Fruit fly (Drosophila melanogaster) whole organism, embryonic: ENCODE measurements around the gene EMC5.

Experiments used
- Aef1 ChIP-seq: fragments of 200-800 bp; sonication (Bioruptor generic); IDR thresholded peaks from 3 replicates; pipeline ENCODE4 v1.3.6; 2022; ENCODE audit warnings: missing biosample characterization, missing genetic modification characterization
- C15 ChIP-seq: fragments of 200-800 bp; sonication (Bioruptor generic); IDR thresholded peaks from 3 replicates; pipeline ENCODE4 v1.3.6; 2022; ENCODE audit warnings: missing biosample characterization, missing genetic modification characterization
- CG1024 ChIP-seq: fragments of 200-800 bp; sonication (Bioruptor generic); IDR thresholded peaks from 2 replicates; pipeline ENCODE4 v1.3.6; 2022; ENCODE audit warnings: missing biosample characterization, missing genetic modification characterization
- CG12236 ChIP-seq: fragments of 200-800 bp; sonication (Bioruptor generic); optimal IDR thresholded peaks from 2 replicates; lab custom pipeline; 2016; ENCODE audit warnings: missing biosample characterization, missing genetic modification characterization
- CG12391 ChIP-seq: fragments of 200-800 bp; sonication (Bioruptor generic); optimal IDR thresholded peaks from 3 replicates; lab custom pipeline; 2018; ENCODE audit warnings: missing biosample characterization, mild to moderate bottlenecking, missing genetic modification characterization, moderate library complexity
- CG15073 ChIP-seq: fragments of 200-800 bp; sonication (Bioruptor generic); optimal IDR thresholded peaks from 2 replicates; lab custom pipeline; 2016; ENCODE audit warnings: missing biosample characterization, missing genetic modification characterization
- CG15696 ChIP-seq: fragments of 200-800 bp; sonication (Bioruptor generic); optimal IDR thresholded peaks from 2 replicates; lab custom pipeline; 2019; ENCODE audit warnings: missing biosample characterization, mild to moderate bottlenecking, missing genetic modification characterization, moderate library complexity
- CG17829 ChIP-seq: fragments of 200-800 bp; optimal IDR thresholded peaks from 2 replicates; lab custom pipeline; 2019; ENCODE audit warnings: missing biosample characterization, mild to moderate bottlenecking, missing genetic modification characterization, moderate library complexity
- CG17912 ChIP-seq: fragments of 200-800 bp; sonication (Bioruptor generic); optimal IDR thresholded peaks from 2 replicates; lab custom pipeline; 2018; ENCODE audit warnings: missing biosample characterization, mild to moderate bottlenecking, missing genetic modification characterization
- CG2712 ChIP-seq: fragments of 200-800 bp; optimal IDR thresholded peaks from 3 replicates; lab custom pipeline; 2019; ENCODE audit warnings: missing biosample characterization, mild to moderate bottlenecking, missing genetic modification characterization, moderate library complexity
- CG30431 ChIP-seq: fragments of 200-800 bp; sonication (Bioruptor generic); optimal IDR thresholded peaks from 2 replicates; lab custom pipeline; 2017; ENCODE audit warnings: missing biosample characterization, missing genetic modification characterization
- CG32772 ChIP-seq: fragments of 200-800 bp; sonication (Bioruptor generic); IDR thresholded peaks from 2 replicates; pipeline ENCODE4 v1.3.6; 2022; ENCODE audit warnings: missing biosample characterization, missing genetic modification characterization
- CG43689 ChIP-seq: fragments of 200-800 bp; sonication (Bioruptor generic); IDR thresholded peaks from 2 replicates; pipeline ENCODE4 v1.3.6; 2022; ENCODE audit warnings: missing biosample characterization, missing genetic modification characterization
- CG7963 ChIP-seq: fragments of 200-800 bp; sonication (Bioruptor generic); IDR thresholded peaks from 3 replicates; pipeline ENCODE4 v1.3.6; 2022; ENCODE audit warnings: missing biosample characterization, missing genetic modification characterization; ENCODE audit not compliant: partially characterized antibody
- CG8290 ChIP-seq, 3 experiments: fragments of 200-800 bp; sonication (Bioruptor generic); optimal IDR thresholded peaks; 2 replicates each; lab custom pipeline; 2016 to 2019; ENCODE audit warnings: missing biosample characterization in 3 of 3, missing genetic modification characterization in 3 of 3, mild to moderate bottlenecking in 2 of 3, moderate library complexity in 1 of 3
- CG9437 ChIP-seq: fragments of 200-800 bp; sonication (Bioruptor generic); optimal IDR thresholded peaks from 2 replicates; lab custom pipeline; 2018; ENCODE audit warnings: missing biosample characterization, mild to moderate bottlenecking, missing genetic modification characterization
- Chrac-16 ChIP-seq: fragments of 200-800 bp; sonication (Bioruptor generic); optimal IDR thresholded peaks from 3 replicates; lab custom pipeline; 2016; ENCODE audit warnings: missing biosample characterization, missing genetic modification characterization
- CrebB ChIP-seq: fragments of 200-800 bp; sonication (Bioruptor generic); optimal IDR thresholded peaks from 3 replicates; lab custom pipeline; 2018; ENCODE audit warnings: missing biosample characterization, mild to moderate bottlenecking, missing genetic modification characterization
- Dfd ChIP-seq, 2 experiments: fragments of >200 bp; optimal IDR thresholded peaks; 2 replicates each; lab custom pipeline; 2017; ENCODE audit warnings: missing biosample characterization in 2 of 2, missing genetic modification characterization in 2 of 2
- E2f2 ChIP-seq: fragments of 200-800 bp; sonication (Bioruptor generic); IDR thresholded peaks from 2 replicates; pipeline ENCODE4 v1.3.6; 2022; ENCODE audit warnings: missing biosample characterization, missing genetic modification characterization
- HmgZ ChIP-seq: fragments of 200-800 bp; sonication (Bioruptor generic); optimal IDR thresholded peaks from 2 replicates; lab custom pipeline; 2018; ENCODE audit warnings: missing biosample characterization, mild to moderate bottlenecking, missing genetic modification characterization
- Neu2 ChIP-seq: fragments of 200-800 bp; sonication (Bioruptor generic); optimal IDR thresholded peaks from 3 replicates; lab custom pipeline; 2016; ENCODE audit warnings: missing biosample characterization, missing genetic modification characterization, borderline replicate concordance
- NfI ChIP-seq: fragments of 200-800 bp; sonication (Bioruptor generic); optimal IDR thresholded peaks from 3 replicates; lab custom pipeline; 2018; ENCODE audit warnings: missing biosample characterization, mild to moderate bottlenecking, missing genetic modification characterization, moderate library complexity
- Side ChIP-seq: fragments of 200-800 bp; sonication (Bioruptor generic); optimal IDR thresholded peaks from 2 replicates; lab custom pipeline; 2016; ENCODE audit warnings: missing biosample characterization, missing genetic modification characterization
- Sin3A ChIP-seq: fragments of >200 bp; optimal IDR thresholded peaks from 2 replicates; lab custom pipeline; 2018
- Sox100B ChIP-seq: fragments of 200-800 bp; sonication (Bioruptor generic); optimal IDR thresholded peaks from 3 replicates; lab custom pipeline; 2018; ENCODE audit warnings: missing biosample characterization, mild to moderate bottlenecking, missing genetic modification characterization
- Ssrp ChIP-seq: fragments of 200-800 bp; sonication (Bioruptor generic); optimal IDR thresholded peaks from 2 replicates; lab custom pipeline; 2018; ENCODE audit warnings: missing biosample characterization, mild to moderate bottlenecking, missing genetic modification characterization, moderate library complexity
- Tbp ChIP-seq: fragments of >200 bp; optimal IDR thresholded peaks from 2 replicates; lab custom pipeline; 2018; ENCODE audit warnings: missing biosample characterization, missing genetic modification characterization
- aop ChIP-seq: fragments of 200-800 bp; sonication (Bioruptor generic); IDR thresholded peaks from 2 replicates; pipeline ENCODE4 v1.3.6; 2022; ENCODE audit warnings: missing biosample characterization, missing genetic modification characterization
- ase ChIP-seq: fragments of 200-800 bp; sonication (Bioruptor generic); IDR thresholded peaks from 3 replicates; pipeline ENCODE4 v1.3.6; 2022; ENCODE audit warnings: missing biosample characterization, missing genetic modification characterization
- bowl ChIP-seq: fragments of 200-800 bp; sonication (Bioruptor generic); IDR thresholded peaks from 2 replicates; pipeline ENCODE4 v1.3.6; 2022; ENCODE audit warnings: missing biosample characterization, missing genetic modification characterization
- chif ChIP-seq, 2 experiments: fragments of 200-800 bp; sonication (Bioruptor generic); optimal IDR thresholded peaks; 3 replicates each; lab custom pipeline; 2016; ENCODE audit warnings: missing biosample characterization in 2 of 2, missing genetic modification characterization in 2 of 2
- dm ChIP-seq: fragments of 200-800 bp; sonication (Bioruptor generic); optimal IDR thresholded peaks from 3 replicates; lab custom pipeline; 2016; ENCODE audit warnings: missing biosample characterization, missing genetic modification characterization
- dmrt11E ChIP-seq: fragments of 200-800 bp; sonication (Bioruptor generic); optimal IDR thresholded peaks from 3 replicates; lab custom pipeline; 2018; ENCODE audit warnings: missing biosample characterization, mild to moderate bottlenecking, missing genetic modification characterization, moderate library complexity
- dmrt99B ChIP-seq: fragments of 200-800 bp; sonication (Bioruptor generic); optimal IDR thresholded peaks from 2 replicates; lab custom pipeline; 2018; ENCODE audit warnings: missing biosample characterization, mild to moderate bottlenecking, missing genetic modification characterization, moderate library complexity
- grau ChIP-seq: fragments of 200-800 bp; optimal IDR thresholded peaks from 3 replicates; lab custom pipeline; 2019; ENCODE audit warnings: missing biosample characterization, mild to moderate bottlenecking, missing genetic modification characterization, moderate library complexity
- lola ChIP-seq, 3 experiments: fragments of >200 bp in 2 of 3; fragments of 200-800 bp in 1 of 3; sonication (Bioruptor generic) in 1 of 3; optimal IDR thresholded peaks; 2 replicates each; lab custom pipeline; 2017 to 2019; ENCODE audit warnings: missing biosample characterization in 3 of 3, missing genetic modification characterization in 3 of 3, mild to moderate bottlenecking in 1 of 3, moderate library complexity in 1 of 3
- luna ChIP-seq: fragments of 200-800 bp; sonication (Bioruptor generic); optimal IDR thresholded peaks from 2 replicates; lab custom pipeline; 2016; ENCODE audit warnings: missing biosample characterization, missing genetic modification characterization
- mam ChIP-seq: fragments of 200-800 bp; sonication (Bioruptor generic); optimal IDR thresholded peaks from 3 replicates; lab custom pipeline; 2016; ENCODE audit warnings: missing biosample characterization, missing genetic modification characterization
- nmo ChIP-seq: fragments of 200-800 bp; sonication (Bioruptor generic); optimal IDR thresholded peaks from 2 replicates; lab custom pipeline; 2018; ENCODE audit warnings: missing biosample characterization, mild to moderate bottlenecking, missing genetic modification characterization, moderate library complexity
- onecut ChIP-seq: fragments of 200-800 bp; sonication (Bioruptor generic); IDR thresholded peaks from 2 replicates; pipeline ENCODE4 v1.3.6; 2022; ENCODE audit warnings: missing biosample characterization, missing genetic modification characterization
- pb ChIP-seq: fragments of 200-800 bp; sonication (Bioruptor generic); optimal IDR thresholded peaks from 3 replicates; lab custom pipeline; 2016; ENCODE audit warnings: missing biosample characterization, missing genetic modification characterization
- sens ChIP-seq: fragments of 200-800 bp; sonication (Bioruptor generic); peaks from one replicate; lab custom pipeline; 2016; ENCODE audit warnings: missing biosample characterization, missing genetic modification characterization
- sna ChIP-seq: fragments of 200-800 bp; sonication (Bioruptor generic); IDR thresholded peaks from 2 replicates; pipeline ENCODE4 v1.3.6; 2022; ENCODE audit warnings: missing biosample characterization, missing genetic modification characterization; ENCODE audit not compliant: partially characterized antibody
- sr ChIP-seq: fragments of 200-800 bp; sonication (Bioruptor generic); IDR thresholded peaks from 3 replicates; pipeline ENCODE4 v1.3.6; 2022; ENCODE audit warnings: missing biosample characterization, missing genetic modification characterization
- stc ChIP-seq: fragments of 200-800 bp; sonication (Bioruptor generic); IDR thresholded peaks from 2 replicates; pipeline ENCODE4 v1.3.6; 2022; ENCODE audit warnings: missing biosample characterization, missing genetic modification characterization
- tap ChIP-seq: fragments of 200-800 bp; optimal IDR thresholded peaks from 3 replicates; lab custom pipeline; 2019; ENCODE audit warnings: missing biosample characterization, mild to moderate bottlenecking, missing genetic modification characterization, moderate library complexity
- twi ChIP-seq: fragments of 200-800 bp; optimal IDR thresholded peaks from 2 replicates; lab custom pipeline; 2019; ENCODE audit warnings: missing biosample characterization, mild to moderate bottlenecking, missing genetic modification characterization, moderate library complexity
- zf30C ChIP-seq: fragments of 200-800 bp; sonication (Bioruptor generic); optimal IDR thresholded peaks from 3 replicates; lab custom pipeline; 2018; ENCODE audit warnings: missing biosample characterization, mild to moderate bottlenecking, missing genetic modification characterization
- zfh1 ChIP-seq: fragments of 200-800 bp; sonication (Bioruptor generic); IDR thresholded peaks from 3 replicates; pipeline ENCODE4 v1.3.6; 2022; ENCODE audit warnings: missing biosample characterization, missing genetic modification characterization

Gene EMC5

DNA sequence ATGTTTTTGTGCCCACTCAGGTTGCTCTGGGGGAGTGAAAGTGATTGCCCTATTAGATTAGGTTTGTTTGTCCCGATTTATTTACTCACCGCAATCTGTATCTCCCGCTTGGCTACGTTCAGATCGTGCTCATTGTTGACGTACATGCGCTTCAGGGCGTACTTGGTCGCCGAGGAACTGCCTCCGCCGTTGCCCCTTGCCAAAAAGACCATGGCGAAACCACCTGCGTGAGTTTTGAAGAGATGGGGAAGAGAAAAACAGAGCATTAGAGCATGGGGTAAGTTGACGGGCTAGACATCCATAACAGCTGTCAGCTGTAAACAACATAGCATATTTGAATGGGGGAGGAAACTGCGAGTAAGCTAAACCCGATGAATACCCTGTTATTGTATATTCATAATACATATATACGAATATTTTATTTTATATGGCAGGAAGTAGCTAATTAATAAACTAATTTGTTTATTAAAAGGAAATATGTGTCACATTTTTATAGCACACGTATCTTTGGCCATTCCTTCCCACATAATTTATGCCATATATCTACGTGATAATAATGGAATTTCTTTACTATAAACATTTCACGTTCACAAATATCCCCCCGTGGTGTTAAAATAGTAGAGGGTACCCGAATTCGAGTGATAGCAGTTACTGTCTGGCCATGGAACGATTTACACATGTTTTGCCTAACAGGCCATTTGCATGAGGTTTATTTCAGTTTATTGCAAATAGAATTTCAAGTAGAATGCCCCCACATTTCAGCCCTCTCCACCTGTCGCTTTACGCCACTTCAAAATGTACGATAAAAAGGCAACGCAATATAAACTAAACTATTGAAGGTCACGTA, 21.9 kb upstream of the EMC5 start (continued):
- TF ChIP-seq twi (tag; lab: Kevin White, UChicago) (no peak), sna (no peak), onecut (GFP tag; lab: Robert Waterston, UW) (no peak), CG2712 (peak; percentile 42), Dfd (GFP tag; optimal IDR thresholded peaks at IDR 0.05; lab: Kevin White, UChicago) (no peak), CG7963 (GFP tag; lab: Robert Waterston, UW) (no peak), CG15696 (no peak), pb (no peak), tap (tag; lab: Kevin White, UChicago) (no peak), CG12236 (GFP tag; lab: Kevin White, UChicago) (no peak), nmo (GFP tag; lab: Kevin White, UChicago) (peak; percentile 26), sens (GFP tag; lab: Kevin White, UChicago) (peak; percentile 49), Chrac-16 (no peak), aop (no peak), Neu2 (GFP tag; lab: Kevin White, UChicago) (no peak), CG17912 (GFP tag; lab: Kevin White, UChicago) (no peak), luna (no peak), CG32772 (GFP tag; lab: Robert Waterston, UW) (no peak), CG43689 (GFP tag; lab: Robert Waterston, UW) (no peak; the same call in 1 of the 2 replicates), lola (GFP tag; optimal IDR thresholded peaks at IDR 0.05; lab: Kevin White, UChicago) (no peak), dmrt11E (tag; lab: Kevin White, UChicago) (peak; percentile 16), C15 (GFP tag; lab: Robert Waterston, UW) (no peak), chif (GFP tag; optimal IDR thresholded peaks at IDR 0.05; lab: Kevin White, UChicago) (no peak), CG12391 (tag; lab: Kevin White, UChicago) (no peak), CG30431 (no peak), Sox100B (GFP tag; lab: Kevin White, UChicago) (peak; percentile 28), CG15073 (no peak), CG17829 (peak; percentile 13), Tbp (GFP tag; lab: Kevin White, UChicago) (no peak), sr (no peak), zfh1 (GFP tag; lab: Robert Waterston, UW) (no peak), ase (GFP tag; lab: Robert Waterston, UW) (no peak), Ssrp (tag; lab: Kevin White, UChicago) (no peak), bowl (GFP tag; lab: Robert Waterston, UW) (no peak), mam (GFP tag; lab: Kevin White, UChicago) (no peak), dmrt99B (tag; lab: Kevin White, UChicago) (peak; percentile 32), Sin3A (lab: Kevin White, UChicago) (no peak), CrebB (no peak), zf30C (GFP tag; lab: Kevin White, UChicago) (no peak), Aef1 (peak; percentile 9; the same call in 1 of the 3 replicates), E2f2 (GFP tag; lab: Robert Waterston, UW) (no peak), stc (GFP tag; lab: Robert Waterston, UW) (no peak), grau (tag; lab: Kevin White, UChicago) (peak; percentile 53), CG8290 (GFP tag; optimal IDR thresholded peaks at IDR 0.05; lab: Kevin White, UChicago) (no peak), CG8290 (tag; optimal IDR thresholded peaks at IDR 0.05; lab: Kevin White, UChicago) (no peak), CG9437 (no peak), Side (GFP tag; lab: Kevin White, UChicago) (no peak), CG1024 (GFP tag; lab: Robert Waterston, UW) (no peak), HmgZ (tag; lab: Kevin White, UChicago) (no peak), dm (GFP tag; lab: Kevin White, UChicago) (no peak), NfI (peak; percentile 8)
